Worm (Caenorhabditis elegans) whole organism, midembryonic: Measurements from ENCODE around the gene C43F9.7.

Experiments
- T22C8.4 ChIP-seq: fragments of 200-800 bp; sonication (Bioruptor generic); IDR thresholded peaks from 2 replicates; pipeline ENCODE4 v1.3.6; 2022; ENCODE audit warnings: missing genetic modification characterization, missing compliant biosample characterization
- cog-1 ChIP-seq: sonication (generic microtip); optimal IDR thresholded peaks from 2 replicates; lab custom pipeline; 2016; ENCODE audit warnings: missing genetic modification characterization, missing compliant biosample characterization
- flt-1 ChIP-seq: fragments of 200-800 bp; sonication (Bioruptor generic); IDR thresholded peaks from 2 replicates; pipeline ENCODE4 v1.3.6; 2022; ENCODE audit warnings: missing genetic modification characterization, missing compliant biosample characterization
- klf-2 ChIP-seq: fragments of 200-800 bp; sonication (Bioruptor generic); conservative IDR thresholded peaks from 2 replicates; pipeline ENCODE4 v1.3.6; 2022; ENCODE audit warnings: missing genetic modification reagents, missing genetic modification characterization, missing compliant biosample characterization
- med-1 ChIP-seq: sonication (generic microtip); optimal IDR thresholded peaks from 2 replicates; lab custom pipeline; 2017; ENCODE audit warnings: missing genetic modification characterization, mild to moderate bottlenecking, missing compliant biosample characterization, antibody characterized with exemption, missing genetic modification reagents; ENCODE audit not compliant: insufficient read depth
- ref-1 ChIP-seq: fragments of 200-800 bp; sonication (Bioruptor generic); conservative IDR thresholded peaks from 2 replicates; pipeline ENCODE4 v1.3.6; 2022; ENCODE audit warnings: missing genetic modification reagents, missing genetic modification characterization, missing compliant biosample characterization
- tab-1 ChIP-seq: fragments of 200-800 bp; sonication (Bioruptor generic); IDR thresholded peaks from 2 replicates; pipeline ENCODE4 v1.3.6; 2022; ENCODE audit warnings: missing genetic modification characterization, missing compliant biosample characterization
- ztf-23 ChIP-seq: fragments of 200-800 bp; sonication (Bioruptor generic); IDR thresholded peaks from 2 replicates; pipeline ENCODE4 v1.3.6; 2022; ENCODE audit warnings: missing genetic modification reagents, missing genetic modification characterization, missing compliant biosample characterization
- ztf-29 ChIP-seq: fragments of 200-800 bp; sonication (Bioruptor generic); IDR thresholded peaks from 2 replicates; pipeline ENCODE4 v1.3.6; 2022; ENCODE audit warnings: missing genetic modification reagents, missing genetic modification characterization, missing compliant biosample characterization

The C43F9.7 gene

DNA sequence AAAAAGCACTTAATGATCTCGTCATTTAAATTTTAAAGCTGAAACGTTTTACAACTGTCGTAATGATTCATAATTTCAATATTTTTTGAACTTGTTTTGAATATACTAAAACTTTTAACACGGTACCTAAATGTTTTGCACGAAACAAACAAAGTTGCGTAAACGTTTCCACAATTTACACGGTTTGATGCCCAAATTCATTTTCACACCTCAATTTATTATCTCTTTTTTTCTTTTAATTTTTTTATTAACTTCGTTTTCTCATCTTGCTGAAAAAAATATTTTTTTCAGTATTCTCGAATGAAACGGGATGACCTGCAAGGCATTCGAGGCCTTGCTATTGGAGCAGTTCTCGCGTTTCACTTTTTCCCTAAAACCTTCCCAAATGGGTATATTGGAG lies 9.2 kb downstream of the C43F9.7 start, which contains the start of gene oac-8:
oac-8 (plus strand) TSS at position 301 of the 400 bp plus-strand sequence.
- TF ChIP-seq klf-2 (GFP tag; lab: Robert Waterston, UW) (no peak), med-1 (GFP tag; lab: Kevin White, UChicago) (no peak)

DNA sequence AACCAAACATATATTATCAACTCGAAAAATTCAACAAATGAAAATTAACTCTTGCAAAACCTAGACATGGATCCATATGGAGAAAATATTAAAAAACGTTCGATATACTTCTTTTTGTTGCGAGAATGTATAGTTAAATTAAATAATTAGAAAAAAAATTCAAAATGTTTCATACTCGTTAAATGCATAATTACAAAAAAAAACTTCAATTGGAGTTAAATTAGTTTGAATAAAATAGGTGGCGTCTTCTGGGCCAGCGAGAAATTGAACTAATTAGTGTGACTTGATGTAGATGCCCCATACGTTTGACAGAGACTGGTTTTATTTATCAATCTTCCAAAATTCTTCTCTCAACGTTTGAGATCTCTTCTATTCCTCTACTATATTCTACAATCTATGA lies 15.1 kb downstream of the C43F9.7 start, which contains the start of gene lgc-43:
lgc-43 (plus strand) TSS at position 301 of the 400 bp plus-strand sequence.
- TF ChIP-seq flt-1 (GFP tag; lab: Robert Waterston, UW) (no peak), ref-1 (GFP tag; lab: Robert Waterston, UW) (no peak), ztf-23 (GFP tag; lab: Robert Waterston, UW) (no peak), T22C8.4 (GFP tag; lab: Robert Waterston, UW) (no peak), cog-1 (tag; lab: Kevin White, UChicago) (no peak), klf-2 (GFP tag; lab: Robert Waterston, UW) (no peak), tab-1 (GFP tag; lab: Robert Waterston, UW) (no peak), ztf-29 (GFP tag; lab: Robert Waterston, UW) (no peak), med-1 (GFP tag; lab: Kevin White, UChicago) (no peak)

DNA sequence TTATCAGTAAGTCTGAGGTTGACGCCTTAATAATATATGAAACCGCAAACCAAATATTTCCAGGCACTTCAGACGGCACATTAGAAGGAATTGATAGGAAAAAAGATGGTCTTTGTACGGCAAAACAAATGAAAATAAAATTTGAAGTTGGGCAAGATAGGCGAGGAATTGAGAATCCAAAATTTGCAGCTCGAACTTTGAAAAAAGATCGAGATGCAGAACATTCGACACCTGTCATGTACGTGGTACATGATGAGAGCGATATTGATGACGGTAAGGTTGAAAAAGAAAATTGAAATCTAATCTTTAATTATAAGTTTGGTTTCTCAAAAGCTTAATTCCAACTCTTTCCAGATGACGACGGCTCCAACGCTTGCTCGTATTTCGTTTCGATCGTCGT lies 15.9 kb downstream of the C43F9.7 start:
- no peak for TF ChIP-seq T22C8.4 (GFP tag; lab: Robert Waterston, UW)
- no peak for TF ChIP-seq ztf-29 (GFP tag; lab: Robert Waterston, UW)
- no peak for TF ChIP-seq ref-1 (GFP tag; lab: Robert Waterston, UW)
- no peak for TF ChIP-seq flt-1 (GFP tag; lab: Robert Waterston, UW)
- no peak for TF ChIP-seq tab-1 (GFP tag; lab: Robert Waterston, UW)
- no peak for TF ChIP-seq ztf-23 (GFP tag; lab: Robert Waterston, UW)

DNA sequence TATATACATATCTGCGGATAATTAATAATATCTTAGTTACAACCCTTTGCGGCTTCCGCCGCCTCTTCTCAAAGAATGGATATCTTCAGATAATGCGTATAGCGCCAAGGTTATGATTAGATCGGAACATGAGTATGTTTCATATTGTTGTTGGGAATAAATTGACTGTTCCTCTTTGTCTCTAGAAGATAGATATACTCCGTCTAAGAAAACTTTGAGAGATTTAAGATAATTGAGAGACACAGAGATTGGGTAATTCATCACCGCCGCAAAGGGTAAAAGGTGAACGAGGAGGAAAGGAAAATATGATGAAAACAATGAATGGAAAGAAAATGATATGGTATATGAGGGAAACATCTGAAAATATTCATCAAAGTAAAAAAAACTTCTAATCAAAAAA lies 16.8 kb downstream of the C43F9.7 start:
- TF ChIP-seq T22C8.4 (GFP tag; lab: Robert Waterston, UW) (no peak), cog-1 (tag; lab: Kevin White, UChicago) (no peak), tab-1 (GFP tag; lab: Robert Waterston, UW) (no peak), flt-1 (GFP tag; lab: Robert Waterston, UW) (no peak), ref-1 (GFP tag; lab: Robert Waterston, UW) (no peak), med-1 (GFP tag; lab: Kevin White, UChicago) (no peak), klf-2 (GFP tag; lab: Robert Waterston, UW) (no peak), ztf-29 (GFP tag; lab: Robert Waterston, UW) (no peak), ztf-23 (GFP tag; lab: Robert Waterston, UW) (no peak)

DNA sequence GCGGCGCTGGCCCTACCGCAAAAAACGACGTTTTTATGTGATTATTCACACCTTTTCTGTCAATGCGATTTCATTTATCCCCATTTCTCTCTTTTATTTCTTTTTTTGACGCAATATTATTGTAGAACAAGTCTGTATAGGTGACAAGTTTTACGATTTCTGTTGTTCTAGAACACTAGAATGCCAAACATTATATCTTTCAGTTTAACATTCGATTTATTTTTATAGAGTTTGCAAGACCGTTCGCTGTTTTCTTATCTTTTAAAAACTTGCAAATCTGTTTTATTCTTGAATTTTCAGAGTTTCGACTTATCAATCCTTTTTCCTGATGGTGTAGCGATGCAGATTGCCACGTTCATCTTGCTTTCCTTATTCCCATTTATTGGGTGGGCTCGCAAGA lies 17.4 kb downstream of the C43F9.7 start, which contains the start of gene efn-2:
efn-2 (plus strand) TSS at position 301 of the 400 bp plus-strand sequence.
- TF ChIP-seq cog-1 (tag; lab: Kevin White, UChicago) (no peak), ztf-23 (GFP tag; lab: Robert Waterston, UW) (no peak), tab-1 (GFP tag; lab: Robert Waterston, UW) (no peak), T22C8.4 (GFP tag; lab: Robert Waterston, UW) (no peak)

DNA sequence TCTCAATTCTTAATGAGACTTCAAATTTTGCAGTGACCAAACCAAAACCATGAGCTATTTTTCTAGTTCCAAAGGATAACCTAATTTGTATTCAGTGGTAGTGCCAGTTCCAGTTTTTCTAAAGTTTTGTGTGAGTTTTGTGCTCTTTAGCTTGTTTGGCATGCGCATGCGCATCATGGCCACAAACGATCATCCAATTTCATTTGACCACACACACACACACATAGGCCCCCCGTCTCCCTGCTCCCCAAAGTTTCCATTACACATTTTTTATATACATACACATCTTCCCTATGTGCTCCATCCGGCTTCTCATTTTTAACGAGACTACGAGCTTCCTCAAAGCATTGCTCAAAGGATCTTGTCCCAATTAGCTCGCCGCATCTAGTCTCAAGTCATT lies 19.0 kb downstream of the C43F9.7 start:
- TF ChIP-seq tab-1 (GFP tag; lab: Robert Waterston, UW) = no peak
- 0 out of 2 replicates have a peak, but pooled peaks have one; percentile 53 for TF ChIP-seq ztf-23 (GFP tag; lab: Robert Waterston, UW)
- TF ChIP-seq klf-2 (GFP tag; lab: Robert Waterston, UW) = no peak

DNA sequence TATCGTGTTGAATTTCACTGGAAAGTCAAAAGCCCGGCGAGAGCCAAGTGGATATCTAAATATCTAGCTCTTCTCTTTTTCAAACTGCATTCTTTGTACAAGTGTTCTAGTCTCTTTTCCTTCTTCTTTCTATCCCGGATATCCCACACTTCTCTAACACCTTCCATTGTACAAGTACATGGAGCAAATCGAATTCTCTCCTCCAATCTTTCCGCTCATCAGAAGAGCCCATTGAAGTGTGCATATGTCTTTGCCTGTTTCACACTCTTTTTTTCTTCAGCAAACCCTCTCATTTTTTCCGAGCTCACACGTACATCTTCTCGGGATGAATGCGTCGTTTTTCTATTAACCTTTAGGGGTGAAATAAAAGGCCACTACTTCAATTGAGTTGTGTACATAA lies 20.0 kb downstream of the C43F9.7 start:
- TF ChIP-seq cog-1 (tag; lab: Kevin White, UChicago) (no peak), tab-1 (GFP tag; lab: Robert Waterston, UW) (no peak), med-1 (GFP tag; lab: Kevin White, UChicago) (no peak), ref-1 (GFP tag; lab: Robert Waterston, UW) (no peak), ztf-29 (GFP tag; lab: Robert Waterston, UW) (no peak)

DNA sequence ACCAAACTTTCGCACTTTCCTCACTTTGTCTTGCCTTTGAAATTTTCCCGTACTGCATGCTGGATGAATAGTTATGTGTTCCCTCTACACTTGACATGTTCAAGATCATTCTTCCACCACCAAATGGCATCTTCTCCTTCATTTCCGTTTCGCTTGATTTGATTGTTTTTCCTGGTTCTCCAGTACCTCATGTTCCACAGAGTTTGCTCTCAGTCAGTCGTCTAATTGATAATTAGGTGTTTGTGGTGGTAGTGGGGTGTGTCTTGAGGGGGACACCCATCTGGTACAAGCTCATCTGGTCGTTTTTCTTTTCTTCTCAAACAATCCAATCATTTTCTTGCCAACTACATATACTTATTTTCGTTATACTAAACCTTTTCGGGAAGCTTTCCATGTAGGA lies 22.4 kb downstream of the C43F9.7 start:
- TF ChIP-seq cog-1 (tag; lab: Kevin White, UChicago) = no peak
- TF ChIP-seq tab-1 (GFP tag; lab: Robert Waterston, UW) = no peak
- no peak for TF ChIP-seq T22C8.4 (GFP tag; lab: Robert Waterston, UW)

DNA sequence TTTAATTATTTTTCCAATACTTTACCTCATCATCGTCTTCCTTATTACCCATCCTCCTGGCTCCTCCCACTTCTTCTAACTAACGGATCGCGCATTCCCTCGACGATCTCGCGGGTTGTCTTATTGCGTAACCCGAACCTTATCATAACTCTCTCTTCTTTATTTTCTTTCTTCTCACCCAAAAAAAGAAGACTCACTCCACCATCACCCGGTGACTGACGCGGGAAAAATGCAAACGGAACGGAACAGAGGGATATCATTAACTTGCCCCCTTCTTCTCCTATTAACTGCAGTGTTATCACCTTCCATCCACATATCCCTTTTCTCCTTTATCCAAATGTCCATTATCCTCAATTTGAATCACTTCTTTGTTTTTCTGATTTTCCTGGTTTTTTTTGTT lies 23.4 kb downstream of the C43F9.7 start:
- TF ChIP-seq cog-1 (tag; lab: Kevin White, UChicago) (no peak), tab-1 (GFP tag; lab: Robert Waterston, UW) (no peak), ztf-23 (GFP tag; lab: Robert Waterston, UW) (no peak)

DNA sequence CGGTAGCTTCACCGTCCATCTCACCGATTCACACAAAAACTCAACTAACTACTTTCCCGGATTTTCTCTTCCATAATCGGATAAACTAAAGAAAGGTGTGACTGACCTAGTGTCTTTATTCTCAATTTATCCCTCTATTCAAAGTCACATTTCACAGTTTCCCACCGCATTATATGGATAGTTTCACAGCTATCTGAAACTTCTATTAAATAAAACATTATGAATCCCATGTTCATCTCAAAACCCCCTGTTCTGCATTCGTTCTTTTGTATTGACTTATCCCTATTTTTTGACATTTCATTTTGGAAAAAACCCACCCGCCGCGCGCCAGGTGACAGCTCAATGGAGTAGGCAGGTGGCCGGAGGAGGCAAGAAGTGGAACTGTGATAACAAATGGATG lies 25.6 kb downstream of the C43F9.7 start:
- TF ChIP-seq klf-2 (GFP tag; lab: Robert Waterston, UW) (no peak), ztf-29 (GFP tag; lab: Robert Waterston, UW) (no peak), ref-1 (GFP tag; lab: Robert Waterston, UW) (no peak)

DNA sequence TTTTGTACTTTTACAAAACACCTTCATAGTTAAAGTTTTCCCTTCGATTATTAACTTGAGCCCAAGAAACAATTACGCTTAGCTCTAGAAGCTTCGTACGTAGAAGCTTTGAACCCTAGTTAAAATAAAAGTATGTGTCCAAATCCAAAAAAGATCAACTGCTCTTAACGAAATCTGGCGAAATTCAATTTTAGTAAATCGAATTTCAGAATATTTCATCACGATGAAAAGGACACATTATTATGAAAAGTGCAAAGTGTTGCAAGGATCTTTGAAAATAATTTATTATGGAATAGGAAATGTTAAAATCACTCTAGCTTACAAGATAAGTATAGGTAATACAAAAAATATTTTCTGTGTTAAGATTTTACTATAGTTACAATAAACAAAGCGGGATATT lies 28.2 kb downstream of the C43F9.7 start:
- no peak for TF ChIP-seq med-1 (GFP tag; lab: Kevin White, UChicago)
- no peak for TF ChIP-seq flt-1 (GFP tag; lab: Robert Waterston, UW)
- no peak for TF ChIP-seq klf-2 (GFP tag; lab: Robert Waterston, UW)
- TF ChIP-seq tab-1 (GFP tag; lab: Robert Waterston, UW) = no peak
- TF ChIP-seq ref-1 (GFP tag; lab: Robert Waterston, UW) = no peak
- TF ChIP-seq T22C8.4 (GFP tag; lab: Robert Waterston, UW) = no peak
